Worm (Caenorhabditis elegans) whole organism, L4 larva: ENCODE results near the gene ucr-1.
A peak's percentile ranks its signal among the peaks of the same experiment; 100 is the strongest.

Experiments
- hlh-30 ChIP-seq: sonication (generic microtip); optimal IDR thresholded peaks from 2 replicates; lab custom pipeline; 2017; ENCODE audit warnings: antibody characterized with exemption, mild to moderate bottlenecking, missing genetic modification characterization, missing compliant biosample characterization; ENCODE audit not compliant: insufficient read depth
- skn-1 ChIP-seq: fragments of 150-350 bp; optimal IDR thresholded peaks from 2 replicates; lab custom pipeline; 2014; ENCODE audit warnings: missing biosample characterization, missing genetic modification characterization
- unc-62 ChIP-seq, 3 experiments: fragments of 150-350 bp in 1 of 3; sonication (generic microtip); optimal IDR thresholded peaks in 2 of 3; peaks in 1 of 3; 1 replicate in 1 of 3; 2 replicates in 2 of 3; lab custom pipeline; 2014 to 2017; ENCODE audit warnings: missing biosample characterization in 3 of 3, missing genetic modification characterization in 3 of 3, missing genetic modification reagents in 3 of 3, missing genotype in 1 of 3

The ucr-1 gene

ce11 chrIII:5642692-5643091 lies 50.8 kb downstream of the ucr-1 start:
- TF ChIP-seq skn-1 (tag; lab: Kevin White, UChicago) (no peak), unc-62 (GFP tag; optimal IDR thresholded peaks at IDR 0.05 in 1 of 2; lab: Kevin White, UChicago) (peak in 1 of 2 experiments; percentile 70), unc-62 (tag; optimal IDR thresholded peaks at IDR 0.05; lab: Kevin White, UChicago) (no peak), hlh-30 (tag; lab: Kevin White, UChicago) (peak; percentile 45)
